Fruit fly (Drosophila melanogaster): Measurements from ENCODE around the gene CG6310.

dm6 chr3L:11051271-11051670 lies 18.4 kb downstream of the CG6310 start, which contains the start of gene CG43693:
- TF ChIP-seq psq (GFP tag; optimal IDR thresholded peaks at IDR 0.05) = no peak
- no peak for TF ChIP-seq az2 (GFP tag; optimal IDR thresholded peaks at IDR 0.05)
- no peak for TF ChIP-seq emc (GFP tag; optimal IDR thresholded peaks at IDR 0.05)
- TF ChIP-seq Mes4 (GFP tag; optimal IDR thresholded peaks at IDR 0.05) = no peak
- TF ChIP-seq seq (GFP tag; IDR thresholded peaks at IDR 0.05) = no peak
- no peak for TF ChIP-seq Bteb2 (GFP tag; optimal IDR thresholded peaks at IDR 0.05)
- no peak for TF ChIP-seq wor (GFP tag; IDR thresholded peaks at IDR 0.05)
- TF ChIP-seq disco-r (GFP tag; optimal IDR thresholded peaks at IDR 0.05) = no peak
- no peak for TF ChIP-seq CG15514 (GFP tag; optimal IDR thresholded peaks at IDR 0.05)
- TF ChIP-seq CG17612 (GFP tag; IDR thresholded peaks at IDR 0.05) = no peak
